Fruit fly (Drosophila melanogaster) whole organism, prepupa: Measurements from ENCODE around the gene Spn.

Experiments
- Blimp-1 ChIP-seq: fragments of 200-800 bp; sonication (Bioruptor generic); optimal IDR thresholded peaks from 3 replicates; lab custom pipeline; 2017; ENCODE audit warnings: missing biosample characterization, missing genetic modification characterization, mild to moderate bottlenecking, moderate library complexity, missing genetic modification reagents
- CG10631 ChIP-seq: fragments of 200-800 bp; sonication (Bioruptor generic); optimal IDR thresholded peaks from 2 replicates; lab custom pipeline; 2016; ENCODE audit warnings: missing biosample characterization, missing genetic modification characterization
- CG10669 ChIP-seq: fragments of 200-800 bp; sonication (Bioruptor generic); optimal IDR thresholded peaks from 3 replicates; lab custom pipeline; 2018; ENCODE audit warnings: missing biosample characterization, mild to moderate bottlenecking, missing genetic modification characterization, moderate library complexity
- CG11294 ChIP-seq: fragments of 200-800 bp; sonication (Bioruptor generic); IDR thresholded peaks from 2 replicates; pipeline ENCODE4 v1.3.6; 2022; ENCODE audit warnings: missing biosample characterization, missing genetic modification characterization
- CG11762 ChIP-seq: fragments of 200-800 bp; sonication (Bioruptor generic); optimal IDR thresholded peaks from 3 replicates; lab custom pipeline; 2016; ENCODE audit warnings: missing biosample characterization, missing genetic modification characterization; ENCODE audit not compliant: insufficient read depth
- CG11902 ChIP-seq: fragments of 200-800 bp; sonication (Bioruptor generic); optimal IDR thresholded peaks from 3 replicates; lab custom pipeline; 2016; ENCODE audit warnings: missing biosample characterization, missing genetic modification characterization
- CG1621 ChIP-seq: fragments of 200-800 bp; sonication (Bioruptor generic); optimal IDR thresholded peaks from 3 replicates; lab custom pipeline; 2018; ENCODE audit warnings: missing biosample characterization, mild to moderate bottlenecking, missing genetic modification characterization
- CG3032 ChIP-seq: fragments of 200-800 bp; optimal IDR thresholded peaks from 2 replicates; lab custom pipeline; 2019; ENCODE audit warnings: missing biosample characterization, mild to moderate bottlenecking, missing genetic modification characterization, moderate library complexity
- CG31627 ChIP-seq: fragments of 200-800 bp; sonication (Bioruptor generic); optimal IDR thresholded peaks from 3 replicates; lab custom pipeline; 2016; ENCODE audit warnings: missing biosample characterization, missing genetic modification characterization
- CG34406 ChIP-seq: fragments of 200-800 bp; sonication (Bioruptor generic); optimal IDR thresholded peaks from 3 replicates; lab custom pipeline; 2016; ENCODE audit warnings: missing biosample characterization, missing genetic modification characterization
- CG3919 ChIP-seq: fragments of 200-800 bp; sonication (Bioruptor generic); optimal IDR thresholded peaks from 3 replicates; lab custom pipeline; 2016; ENCODE audit warnings: missing biosample characterization, missing genetic modification characterization
- CG4318 ChIP-seq: fragments of 200-800 bp; sonication (Bioruptor generic); optimal IDR thresholded peaks from 3 replicates; lab custom pipeline; 2017; ENCODE audit warnings: missing biosample characterization, mild to moderate bottlenecking, missing genetic modification characterization
- CG6808 ChIP-seq: fragments of 200-800 bp; sonication (Bioruptor generic); optimal IDR thresholded peaks from 3 replicates; lab custom pipeline; 2017; ENCODE audit warnings: missing biosample characterization, missing genetic modification characterization, mild to moderate bottlenecking, moderate library complexity, missing genetic modification reagents
- CG6854 ChIP-seq: fragments of 200-800 bp; sonication (Bioruptor generic); optimal IDR thresholded peaks from 2 replicates; lab custom pipeline; 2017; ENCODE audit warnings: missing biosample characterization, mild to moderate bottlenecking, missing genetic modification characterization
- CG7368 ChIP-seq: fragments of 200-800 bp; sonication (Bioruptor generic); optimal IDR thresholded peaks from 3 replicates; lab custom pipeline; 2016; ENCODE audit warnings: missing biosample characterization, missing genetic modification characterization
- CG8319 ChIP-seq: fragments of 200-800 bp; sonication (Bioruptor generic); optimal IDR thresholded peaks from 3 replicates; lab custom pipeline; 2016; ENCODE audit warnings: missing biosample characterization, missing genetic modification characterization
- CG9139 ChIP-seq: fragments of 200-800 bp; sonication (Bioruptor generic); optimal IDR thresholded peaks from 3 replicates; lab custom pipeline; 2017; ENCODE audit warnings: missing biosample characterization, mild to moderate bottlenecking, missing genetic modification characterization
- Eip75B ChIP-seq: fragments of 200-800 bp; sonication (Bioruptor generic); optimal IDR thresholded peaks from 3 replicates; lab custom pipeline; 2016; ENCODE audit warnings: missing biosample characterization, missing genetic modification characterization
- Eip78C ChIP-seq: fragments of 200-800 bp; sonication (Bioruptor generic); peaks from one replicate; lab custom pipeline; 2016; ENCODE audit warnings: missing biosample characterization, missing genetic modification characterization
- Eip93F ChIP-seq: fragments of 200-800 bp; sonication (Bioruptor generic); optimal IDR thresholded peaks from 2 replicates; lab custom pipeline; 2016; ENCODE audit warnings: missing biosample characterization, mild to moderate bottlenecking, missing genetic modification characterization
- Hr38 ChIP-seq: sonication (Bioruptor generic); optimal IDR thresholded peaks from 2 replicates; lab custom pipeline; 2016; ENCODE audit warnings: missing biosample characterization, missing genetic modification characterization
- Hr39 ChIP-seq: fragments of 200-800 bp; sonication (Bioruptor generic); optimal IDR thresholded peaks from 2 replicates; lab custom pipeline; 2016; ENCODE audit warnings: missing biosample characterization, missing genetic modification characterization
- Hr4 ChIP-seq: fragments of 200-800 bp; sonication (Bioruptor generic); optimal IDR thresholded peaks from 3 replicates; lab custom pipeline; 2016; ENCODE audit warnings: missing biosample characterization, missing genetic modification characterization
- Met ChIP-seq: fragments of 200-800 bp; sonication (Bioruptor generic); optimal IDR thresholded peaks from 3 replicates; lab custom pipeline; 2016; ENCODE audit warnings: missing biosample characterization, missing genetic modification characterization
- Sox102F ChIP-seq: fragments of 200-800 bp; sonication (Bioruptor generic); optimal IDR thresholded peaks from 2 replicates; lab custom pipeline; 2016; ENCODE audit warnings: missing biosample characterization, mild to moderate bottlenecking, missing genetic modification characterization
- Sox14 ChIP-seq: fragments of 200-800 bp; sonication (Bioruptor generic); optimal IDR thresholded peaks from 3 replicates; lab custom pipeline; 2016; ENCODE audit warnings: missing biosample characterization, missing genetic modification characterization
- Sox15 ChIP-seq: fragments of 200-800 bp; sonication (Bioruptor generic); optimal IDR thresholded peaks from 3 replicates; lab custom pipeline; 2016; ENCODE audit warnings: missing biosample characterization, missing genetic modification characterization
- achi ChIP-seq: fragments of 200-800 bp; sonication (Bioruptor generic); optimal IDR thresholded peaks from 3 replicates; lab custom pipeline; 2016; ENCODE audit warnings: missing biosample characterization, missing genetic modification characterization
- acj6 ChIP-seq: fragments of 200-800 bp; sonication (Bioruptor generic); optimal IDR thresholded peaks from 3 replicates; lab custom pipeline; 2016; ENCODE audit warnings: missing biosample characterization, missing genetic modification characterization
- dac ChIP-seq: fragments of 200-800 bp; sonication (Bioruptor generic); optimal IDR thresholded peaks from 2 replicates; lab custom pipeline; 2017; ENCODE audit warnings: missing biosample characterization, mild to moderate bottlenecking, missing genetic modification characterization
- dsx ChIP-seq: fragments of 200-800 bp; optimal IDR thresholded peaks from 3 replicates; lab custom pipeline; 2019; ENCODE audit warnings: missing biosample characterization, mild to moderate bottlenecking, missing genetic modification characterization, moderate library complexity; ENCODE audit not compliant: poor library complexity, severe bottlenecking
- eg ChIP-seq: fragments of 200-800 bp; sonication (Bioruptor generic); IDR thresholded peaks from 3 replicates; pipeline ENCODE4 v1.3.6; 2022; ENCODE audit warnings: missing biosample characterization, missing genetic modification characterization
- esn ChIP-seq: fragments of 200-800 bp; sonication (Bioruptor generic); optimal IDR thresholded peaks from 2 replicates; lab custom pipeline; 2016; ENCODE audit warnings: missing biosample characterization, mild to moderate bottlenecking, missing genetic modification characterization, moderate library complexity
- fd85E ChIP-seq: fragments of 200-800 bp; sonication (Bioruptor generic); optimal IDR thresholded peaks from 3 replicates; lab custom pipeline; 2016; ENCODE audit warnings: missing biosample characterization, missing genetic modification characterization
- fkh ChIP-seq: fragments of 200-800 bp; sonication (Bioruptor generic); optimal IDR thresholded peaks from 3 replicates; lab custom pipeline; 2017; ENCODE audit warnings: missing biosample characterization, mild to moderate bottlenecking, missing genetic modification characterization, moderate library complexity
- lz ChIP-seq: fragments of 200-800 bp; sonication (Bioruptor generic); optimal IDR thresholded peaks from 3 replicates; lab custom pipeline; 2016; ENCODE audit warnings: missing biosample characterization, missing genetic modification characterization
- pdm3 ChIP-seq: fragments of 200-800 bp; sonication (Bioruptor generic); optimal IDR thresholded peaks from 3 replicates; lab custom pipeline; 2016; ENCODE audit warnings: missing biosample characterization, missing genetic modification characterization
- salr ChIP-seq, 2 experiments: fragments of 200-800 bp; sonication (Bioruptor generic); optimal IDR thresholded peaks; 3 replicates each; lab custom pipeline; 2016 to 2018; ENCODE audit warnings: missing biosample characterization in 2 of 2, missing genetic modification characterization in 2 of 2, mild to moderate bottlenecking in 1 of 2
- spab ChIP-seq: fragments of 200-800 bp; sonication (Bioruptor generic); optimal IDR thresholded peaks from 2 replicates; lab custom pipeline; 2017; ENCODE audit warnings: missing biosample characterization, mild to moderate bottlenecking, missing genetic modification characterization, missing genetic modification reagents
- ss ChIP-seq, 2 experiments: fragments of 200-800 bp; sonication (Bioruptor generic); optimal IDR thresholded peaks; 2 replicates in 1 of 2; 3 replicates in 1 of 2; lab custom pipeline; 2017 to 2018; ENCODE audit warnings: mild to moderate bottlenecking in 2 of 2, missing biosample characterization in 2 of 2, missing genetic modification characterization in 2 of 2, moderate library complexity in 1 of 2
- svp ChIP-seq: fragments of 200-800 bp; sonication (Bioruptor generic); peaks from one replicate; lab custom pipeline; 2016; ENCODE audit warnings: missing biosample characterization, missing genetic modification characterization
- topi ChIP-seq: fragments of 200-800 bp; sonication (Bioruptor generic); optimal IDR thresholded peaks from 3 replicates; lab custom pipeline; 2016; ENCODE audit warnings: missing biosample characterization, missing genetic modification characterization
- vri ChIP-seq: fragments of 200-800 bp; sonication (Bioruptor generic); optimal IDR thresholded peaks from 3 replicates; lab custom pipeline; 2016; ENCODE audit warnings: missing biosample characterization, mild to moderate bottlenecking, missing genetic modification characterization

Gene Spn

DNA sequence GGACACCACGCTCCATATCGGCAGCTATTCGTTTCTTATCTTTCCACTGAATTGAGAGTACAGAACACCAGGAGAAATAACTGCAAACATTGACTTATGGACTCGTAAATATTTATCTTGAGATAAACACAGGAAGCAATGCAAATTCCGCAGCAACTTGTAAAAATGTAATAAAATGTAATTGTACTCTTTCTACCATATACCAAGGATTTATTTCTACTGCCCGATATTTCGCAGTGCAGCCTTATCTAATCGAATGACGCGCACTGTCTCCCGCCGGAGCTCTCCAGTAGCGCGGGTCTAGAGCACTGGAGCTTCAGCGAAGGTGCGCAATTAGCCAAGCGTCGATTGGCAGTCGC, 59.9 kb downstream of the Spn start (continued):
- TF ChIP-seq CG7368 (peak; percentile 92), Sox14 (GFP tag; lab: Kevin White, UChicago) (peak; percentile 86), pdm3 (peak; percentile 84), dac (GFP tag; lab: Kevin White, UChicago) (peak; percentile 51), vri (peak; percentile 93), fkh (peak; percentile 67), fd85E (GFP tag; lab: Kevin White, UChicago) (peak; percentile 78), CG3919 (peak; percentile 94), topi (peak; percentile 95), CG6854 (peak; percentile 92), CG31627 (peak; percentile 86), dsx (GFP tag; lab: Kevin White, UChicago) (peak; percentile 75), achi (GFP tag; lab: Kevin White, UChicago) (peak; percentile 81), Hr4 (GFP tag; lab: Kevin White, UChicago) (peak; percentile 76), Sox15 (GFP tag; lab: Kevin White, UChicago) (peak; percentile 78), CG10631 (GFP tag; lab: Kevin White, UChicago) (peak; percentile 77), svp (GFP tag; lab: Kevin White, UChicago) (peak; percentile 98), Hr38 (no peak), CG10669 (GFP tag; lab: Kevin White, UChicago) (peak; percentile 91), CG4318 (GFP tag; lab: Kevin White, UChicago) (peak; percentile 65), CG9139 (peak; percentile 87), CG3032 (tag; lab: Kevin White, UChicago) (peak; percentile 71), Met (GFP tag; lab: Kevin White, UChicago) (peak; percentile 89)

DNA sequence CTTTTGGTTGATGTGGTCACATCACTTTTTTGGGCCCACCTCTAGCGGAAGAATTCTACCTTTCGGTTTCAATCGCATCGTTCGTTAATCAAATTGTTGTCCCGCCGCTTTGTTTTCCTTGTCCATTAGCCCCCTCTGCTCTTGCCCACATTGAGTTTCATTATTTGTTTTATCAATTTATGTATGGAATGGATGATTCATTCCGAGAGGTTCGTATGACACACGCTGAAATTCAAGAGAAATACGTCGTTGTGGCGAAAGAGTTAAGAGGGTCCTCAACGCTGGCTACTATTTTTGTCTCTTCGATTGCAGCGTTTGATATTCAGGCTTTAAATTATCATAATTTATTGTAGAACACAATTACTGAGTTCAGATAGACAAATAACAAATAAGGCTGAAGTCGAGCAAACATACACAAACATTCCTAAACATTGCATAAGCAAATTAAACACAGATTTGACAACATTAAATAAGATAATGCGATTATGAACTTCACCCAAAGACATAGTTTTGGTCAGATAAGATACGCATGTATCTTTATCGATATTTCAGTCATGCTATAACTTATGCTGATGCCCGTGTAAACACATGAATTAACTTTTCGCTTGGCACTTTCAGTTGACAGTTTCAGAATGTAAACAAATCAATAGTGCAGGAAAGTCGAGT, 60.4 kb downstream of the Spn start:
- TF ChIP-seq Eip93F (GFP tag; lab: Kevin White, UChicago), result peak; percentile 12
- peak; percentile 19 for TF ChIP-seq Blimp-1 (GFP tag; lab: Kevin White, UChicago)
- peak; percentile 76 for TF ChIP-seq fkh
- TF ChIP-seq CG11902 (GFP tag; lab: Kevin White, UChicago), result no peak
- peak; percentile 38 for TF ChIP-seq vri
- TF ChIP-seq Sox14 (GFP tag; lab: Kevin White, UChicago), result peak; percentile 42
- TF ChIP-seq, all 60 proteins: peak for 5

DNA sequence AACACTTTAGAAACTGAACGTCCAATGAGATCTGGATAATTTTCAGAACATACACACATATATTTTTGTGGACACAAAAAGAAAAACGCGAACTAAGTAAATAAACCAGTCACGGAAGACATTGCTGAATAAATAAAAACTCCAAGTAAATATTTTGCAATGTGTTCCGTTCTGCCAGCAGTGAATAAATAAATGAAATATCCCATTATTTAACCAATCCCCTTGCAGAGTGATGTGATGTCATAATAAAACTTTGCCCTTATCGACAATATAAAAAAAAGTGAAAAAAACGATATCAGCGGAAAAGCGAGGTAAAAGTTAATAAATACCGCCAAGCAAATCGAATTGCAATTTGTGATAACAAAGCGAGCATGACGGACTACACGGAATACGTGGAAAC, 63.3 kb downstream of the Spn start:
- TF ChIP-seq CG9139, result peak; percentile 43
- TF ChIP-seq ss (GFP tag; optimal IDR thresholded peaks at IDR 0.05; lab: Kevin White, UChicago), result peak; percentile 5 to 55
- peak; percentile 12 for TF ChIP-seq CG6854
- TF ChIP-seq Eip78C, result peak; percentile 62
- TF ChIP-seq Eip75B (GFP tag; lab: Kevin White, UChicago), result no peak
- TF ChIP-seq fkh, result peak; percentile 6
- TF ChIP-seq CG6808 (GFP tag; lab: Kevin White, UChicago), result peak; percentile 50
- no peak for TF ChIP-seq fd85E (GFP tag; lab: Kevin White, UChicago)
- peak; percentile 84 for TF ChIP-seq vri

DNA sequence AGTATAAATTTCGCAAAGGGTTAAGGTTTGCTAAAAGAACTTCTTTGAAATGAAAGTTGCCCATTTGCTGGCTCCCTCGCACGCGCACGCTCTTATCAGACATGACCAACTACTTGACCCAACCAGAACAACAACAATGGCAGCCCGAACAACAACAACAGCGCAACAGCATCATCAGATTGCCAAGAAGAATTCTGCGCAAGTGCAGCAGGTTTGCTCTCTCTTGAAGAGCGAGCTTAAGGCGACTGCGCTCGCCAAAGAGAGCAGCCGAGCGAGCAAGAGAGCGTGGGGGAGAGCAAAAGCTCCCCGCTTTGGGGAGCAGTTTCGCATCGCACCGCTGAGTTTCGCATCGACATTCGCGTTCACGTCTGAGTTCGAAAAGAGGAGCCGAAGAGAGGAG, 64.2 kb downstream of the Spn start:
- TF ChIP-seq spab (GFP tag; lab: Kevin White, UChicago) (no peak), pdm3 (no peak), CG6854 (peak; percentile 86), fkh (no peak), CG11762 (GFP tag; lab: Kevin White, UChicago) (no peak), Hr39 (GFP tag; lab: Kevin White, UChicago) (no peak), CG3919 (peak; percentile 51), CG4318 (GFP tag; lab: Kevin White, UChicago) (no peak), CG34406 (GFP tag; lab: Kevin White, UChicago) (no peak), topi (peak; percentile 13), CG7368 (no peak), CG9139 (peak; percentile 66), lz (peak; percentile 18), achi (GFP tag; lab: Kevin White, UChicago) (no peak), Eip78C (peak; percentile 75), Sox102F (GFP tag; lab: Kevin White, UChicago) (peak; percentile 48), Eip93F (GFP tag; lab: Kevin White, UChicago) (no peak), ss (GFP tag; optimal IDR thresholded peaks at IDR 0.05; lab: Kevin White, UChicago) (peak; percentile 24 to 65), CG1621 (tag; lab: Kevin White, UChicago) (no peak), eg (GFP tag; lab: Robert Waterston, UW) (peak; percentile 63), esn (GFP tag; lab: Kevin White, UChicago) (peak; percentile 39), CG11294 (GFP tag; lab: Robert Waterston, UW) (no peak), CG10631 (GFP tag; lab: Kevin White, UChicago) (no peak), dac (GFP tag; lab: Kevin White, UChicago) (no peak), CG8319 (GFP tag; lab: Kevin White, UChicago) (no peak), salr (GFP tag; optimal IDR thresholded peaks at IDR 0.05; lab: Kevin White, UChicago) (no peak), acj6 (GFP tag; lab: Kevin White, UChicago) (no peak), fd85E (GFP tag; lab: Kevin White, UChicago) (peak; percentile 44)
